Worm (Caenorhabditis elegans): ENCODE data around the gene srsy-1.

Gene srsy-1

ce11 chrII:5105020-5105419 lies 10.8 kb upstream of the srsy-1 start:
- TF ChIP-seq F57A8.1 (GFP tag; optimal IDR thresholded peaks at IDR 0.05) (peak; percentile 73), madf-3 (GFP tag; IDR thresholded peaks at IDR 0.05) (peak; percentile 81; the same call in 1 of the 2 replicates), lsl-1 (GFP tag; optimal IDR thresholded peaks at IDR 0.05) (peak; percentile 57), F33H1.4 (GFP tag; IDR thresholded peaks at IDR 0.05) (peak; percentile 46), chd-7 (tag; optimal IDR thresholded peaks at IDR 0.05) (peak; percentile 91), T26A5.8 (tag; optimal IDR thresholded peaks at IDR 0.05) (peak; percentile 71), attf-6 (GFP tag; IDR thresholded peaks at IDR 0.05) (peak; percentile 71), C06A6.2 (GFP tag; conservative IDR thresholded peaks at IDR 0.05) (0 out of 2 replicates have a peak, but pooled peaks have one; percentile 56), dpff-1 (tag; optimal IDR thresholded peaks at IDR 0.05) (peak; percentile 28), ceh-27 (GFP tag; optimal IDR thresholded peaks at IDR 0.05) (peak; percentile 91), madf-10 (tag; optimal IDR thresholded peaks at IDR 0.05) (peak; percentile 83), bed-2 (GFP tag; IDR thresholded peaks at IDR 0.05) (no peak), hlh-26 (GFP tag; conservative IDR thresholded peaks at IDR 0.05) (0 out of 2 replicates have a peak, but pooled peaks have one; percentile 20), zim-3 (tag; optimal IDR thresholded peaks at IDR 0.05) (peak; percentile 93), lin-35 (GFP tag; optimal IDR thresholded peaks at IDR 0.05) (no peak), attf-3 (GFP tag; conservative IDR thresholded peaks at IDR 0.05) (peak; percentile 52), B0261.1 (tag; optimal IDR thresholded peaks at IDR 0.05) (peak; percentile 97), lin-26 (GFP tag; IDR thresholded peaks at IDR 0.05) (peak; percentile 96), efl-1 (GFP tag; optimal IDR thresholded peaks at IDR 0.05) (no peak), hsf-1 (GFP tag; IDR thresholded peaks at IDR 0.05) (peak; percentile 54; the same call in 1 of the 2 replicates), pha-4 (tag; optimal IDR thresholded peaks at IDR 0.05) (no peak), unc-130 (GFP tag; optimal IDR thresholded peaks at IDR 0.05) (peak; percentile 71), K12H6.12 (tag; optimal IDR thresholded peaks at IDR 0.05) (peak; percentile 64), C17E4.6 (GFP tag; IDR thresholded peaks at IDR 0.05) (peak; percentile 63), repo-1 (tag; optimal IDR thresholded peaks at IDR 0.05) (peak; percentile 79), F49E8.2 (tag; optimal IDR thresholded peaks at IDR 0.05; ENCODE audit: insufficient read depth) (peak; percentile 64), ztf-22 (GFP tag; optimal IDR thresholded peaks at IDR 0.05) (no peak), mel-28 (tag; optimal IDR thresholded peaks at IDR 0.05; ENCODE audit: borderline replicate concordance) (peak; percentile 29), D2030.7 (GFP tag; IDR thresholded peaks at IDR 0.05) (peak; percentile 80), nhr-27 (tag; optimal IDR thresholded peaks at IDR 0.05) (peak; percentile 58), snpc-1.1 (tag; optimal IDR thresholded peaks at IDR 0.05; ENCODE audit: insufficient read depth) (peak; percentile 70), hrde-1 (tag; optimal IDR thresholded peaks at IDR 0.05; ENCODE audit: borderline replicate concordance) (peak; percentile 90), rpc-1 (optimal IDR thresholded peaks at IDR 0.05) (peak; percentile 99), rpc-1 (tag; optimal IDR thresholded peaks at IDR 0.05) (peak; percentile 100), snpc-3.4 (tag; optimal IDR thresholded peaks at IDR 0.05) (peak; percentile 90), Y95B8A.8 (GFP tag; IDR thresholded peaks at IDR 0.05) (no peak), akir-1 (GFP tag; optimal IDR thresholded peaks at IDR 0.05) (peak; percentile 83), egl-44 (GFP tag; IDR thresholded peaks at IDR 0.05) (peak; percentile 90), F39B2.1 (GFP tag; IDR thresholded peaks at IDR 0.05) (no peak), lag-1 (GFP tag; IDR thresholded peaks at IDR 0.05) (no peak), ZK185.1 (tag; optimal IDR thresholded peaks at IDR 0.05; ENCODE audit: poor library complexity, severe bottlenecking) (peak; percentile 94), unc-62 (GFP tag; optimal IDR thresholded peaks at IDR 0.05) (no peak), dox-1 (GFP tag; IDR thresholded peaks at IDR 0.05) (peak; percentile 90; the same call in 1 of the 2 replicates), mcd-1 (GFP tag; IDR thresholded peaks at IDR 0.05) (no peak; the same call in 1 of the 2 replicates), xnd-1 (tag; optimal IDR thresholded peaks at IDR 0.05) (peak; percentile 13), F37B4.10 (GFP tag; IDR thresholded peaks at IDR 0.05) (no peak), egl-18 (GFP tag; IDR thresholded peaks at IDR 0.05) (0 out of 2 replicates have a peak, but pooled peaks have one; percentile 57), rcor-1 (GFP tag; IDR thresholded peaks at IDR 0.05) (peak; percentile 82)

Data from whole organism, young adult.